Fruit fly (Drosophila melanogaster) whole organism, embryonic: ENCODE results near the gene cyr.

Experiments
- Bteb2 ChIP-seq: fragments of 200-800 bp; sonication (Bioruptor generic); optimal IDR thresholded peaks from 2 replicates; lab custom pipeline; 2016; ENCODE audit warnings: missing biosample characterization, missing genetic modification characterization
- CG10431 ChIP-seq: fragments of 200-800 bp; sonication (Bioruptor generic); optimal IDR thresholded peaks from 3 replicates; lab custom pipeline; 2018; ENCODE audit warnings: missing biosample characterization, mild to moderate bottlenecking, missing genetic modification characterization
- CG10543 ChIP-seq: fragments of 200-800 bp; sonication (Bioruptor generic); optimal IDR thresholded peaks from 3 replicates; lab custom pipeline; 2017; ENCODE audit warnings: missing biosample characterization, mild to moderate bottlenecking, missing genetic modification characterization, moderate library complexity
- CG11247 ChIP-seq: fragments of 200-800 bp; sonication (Bioruptor generic); IDR thresholded peaks from 2 replicates; pipeline ENCODE4 v1.3.6; 2022; ENCODE audit warnings: missing biosample characterization, missing genetic modification characterization
- CG15011 ChIP-seq: fragments of 200-800 bp; sonication (Bioruptor generic); optimal IDR thresholded peaks from 3 replicates; lab custom pipeline; 2018; ENCODE audit warnings: missing biosample characterization, mild to moderate bottlenecking, missing genetic modification characterization
- CG15269 ChIP-seq: fragments of 200-800 bp; sonication (Bioruptor generic); optimal IDR thresholded peaks from 2 replicates; lab custom pipeline; 2018; ENCODE audit warnings: missing biosample characterization, mild to moderate bottlenecking, missing genetic modification characterization, moderate library complexity
- CG17612 ChIP-seq: fragments of 200-800 bp; sonication (Bioruptor generic); IDR thresholded peaks from 2 replicates; pipeline ENCODE4 v1.3.6; 2022; ENCODE audit warnings: missing biosample characterization, missing genetic modification characterization
- CG31224 ChIP-seq: fragments of 200-800 bp; sonication (Bioruptor generic); IDR thresholded peaks from 2 replicates; pipeline ENCODE4 v1.3.6; 2022; ENCODE audit warnings: missing biosample characterization, missing genetic modification characterization
- CG3163 ChIP-seq: fragments of 200-800 bp; sonication (Bioruptor generic); optimal IDR thresholded peaks from 3 replicates; lab custom pipeline; 2016; ENCODE audit warnings: missing biosample characterization, missing genetic modification characterization
- CG43689 ChIP-seq: fragments of 200-800 bp; sonication (Bioruptor generic); IDR thresholded peaks from 2 replicates; pipeline ENCODE4 v1.3.6; 2022; ENCODE audit warnings: missing biosample characterization, missing genetic modification characterization
- CG4854 ChIP-seq: fragments of 200-800 bp; sonication (Bioruptor generic); optimal IDR thresholded peaks from 2 replicates; lab custom pipeline; 2016; ENCODE audit warnings: missing biosample characterization, missing genetic modification characterization, inconsistent platforms
- CG6689 ChIP-seq: fragments of 200-800 bp; sonication (Bioruptor generic); IDR thresholded peaks from 2 replicates; pipeline ENCODE4 v1.3.6; 2022; ENCODE audit warnings: missing biosample characterization, missing genetic modification characterization
- CG7963 ChIP-seq: fragments of 200-800 bp; sonication (Bioruptor generic); IDR thresholded peaks from 3 replicates; pipeline ENCODE4 v1.3.6; 2022; ENCODE audit warnings: missing biosample characterization, missing genetic modification characterization; ENCODE audit not compliant: partially characterized antibody
- CHES-1-like ChIP-seq: fragments of 200-800 bp; sonication (Bioruptor generic); optimal IDR thresholded peaks from 2 replicates; lab custom pipeline; 2016; ENCODE audit warnings: missing biosample characterization, missing genetic modification characterization
- Dek ChIP-seq: fragments of 200-800 bp; sonication (Bioruptor generic); optimal IDR thresholded peaks from 3 replicates; lab custom pipeline; 2019; ENCODE audit warnings: missing biosample characterization, mild to moderate bottlenecking, missing genetic modification characterization, moderate library complexity
- Dfd ChIP-seq, 2 experiments: fragments of >200 bp; optimal IDR thresholded peaks; 2 replicates each; lab custom pipeline; 2017; ENCODE audit warnings: missing biosample characterization in 2 of 2, missing genetic modification characterization in 2 of 2
- Dip2 ChIP-seq: fragments of 200-800 bp; sonication (Bioruptor generic); IDR thresholded peaks from 2 replicates; pipeline ENCODE4 v1.3.6; 2022; ENCODE audit warnings: missing biosample characterization, missing genetic modification characterization
- HLH3B ChIP-seq: fragments of 200-800 bp; sonication (Bioruptor generic); IDR thresholded peaks from 2 replicates; pipeline ENCODE4 v1.3.6; 2022; ENCODE audit warnings: missing biosample characterization, missing genetic modification characterization
- Hmx ChIP-seq: fragments of 200-800 bp; sonication (Bioruptor generic); optimal IDR thresholded peaks from 2 replicates; lab custom pipeline; 2016; ENCODE audit warnings: missing biosample characterization, missing genetic modification characterization
- Jarid2 ChIP-seq: fragments of 200-800 bp; sonication (Bioruptor generic); optimal IDR thresholded peaks from 3 replicates; lab custom pipeline; 2017; ENCODE audit warnings: mild to moderate bottlenecking, missing biosample characterization, missing genetic modification reagents, missing genetic modification characterization
- Mrtf ChIP-seq: fragments of 200-800 bp; sonication (Bioruptor generic); IDR thresholded peaks from 3 replicates; pipeline ENCODE4 v1.3.6; 2022; ENCODE audit warnings: missing biosample characterization, missing genetic modification characterization
- Nf-YC ChIP-seq: fragments of 200-800 bp; optimal IDR thresholded peaks from 3 replicates; lab custom pipeline; 2019; ENCODE audit warnings: missing biosample characterization, mild to moderate bottlenecking, missing genetic modification characterization, moderate library complexity
- Opbp ChIP-seq: fragments of 200-800 bp; sonication (Bioruptor generic); IDR thresholded peaks from 3 replicates; pipeline ENCODE4 v1.3.6; 2022; ENCODE audit warnings: missing biosample characterization, missing genetic modification characterization; ENCODE audit not compliant: partially characterized antibody
- Ravus ChIP-seq: fragments of 200-800 bp; sonication (Bioruptor generic); IDR thresholded peaks from 2 replicates; pipeline ENCODE4 v1.3.6; 2022; ENCODE audit warnings: missing biosample characterization, missing genetic modification characterization
- Rfx ChIP-seq: fragments of 200-800 bp; sonication (Bioruptor generic); IDR thresholded peaks from 2 replicates; pipeline ENCODE4 v1.3.6; 2022; ENCODE audit warnings: missing biosample characterization, missing genetic modification characterization
- Stat92E ChIP-seq, 3 experiments: fragments of >200 bp in 2 of 3; fragments of 200-800 bp in 1 of 3; sonication (Bioruptor generic) in 1 of 3; optimal IDR thresholded peaks; 2 replicates each; lab custom pipeline; 2017 to 2019; ENCODE audit warnings: missing biosample characterization in 3 of 3, missing genetic modification characterization in 3 of 3, mild to moderate bottlenecking in 1 of 3, moderate library complexity in 1 of 3
- Tbp ChIP-seq: fragments of >200 bp; optimal IDR thresholded peaks from 2 replicates; lab custom pipeline; 2018; ENCODE audit warnings: missing biosample characterization, missing genetic modification characterization
- Vsx1 ChIP-seq: fragments of 200-800 bp; sonication (Bioruptor generic); optimal IDR thresholded peaks from 2 replicates; lab custom pipeline; 2017; ENCODE audit warnings: missing biosample characterization, mild to moderate bottlenecking, missing genetic modification characterization, missing genetic modification reagents
- al ChIP-seq: fragments of 200-800 bp; sonication (Bioruptor generic); IDR thresholded peaks from 2 replicates; pipeline ENCODE4 v1.3.6; 2022; ENCODE audit warnings: missing biosample characterization, missing genetic modification characterization
- bbx ChIP-seq: fragments of 200-800 bp; sonication (Bioruptor generic); IDR thresholded peaks from 2 replicates; pipeline ENCODE4 v1.3.6; 2022; ENCODE audit warnings: missing biosample characterization, missing genetic modification characterization; ENCODE audit not compliant: partially characterized antibody
- bigmax ChIP-seq: fragments of 200-800 bp; sonication (Bioruptor generic); optimal IDR thresholded peaks from 2 replicates; lab custom pipeline; 2018; ENCODE audit warnings: missing biosample characterization, mild to moderate bottlenecking, missing genetic modification characterization
- crc ChIP-seq: fragments of 200-800 bp; sonication (Bioruptor generic); optimal IDR thresholded peaks from 2 replicates; lab custom pipeline; 2016; ENCODE audit warnings: missing biosample characterization, missing genetic modification characterization
- dati ChIP-seq: fragments of 200-800 bp; sonication (Bioruptor generic); IDR thresholded peaks from 2 replicates; pipeline ENCODE4 v1.3.6; 2022; ENCODE audit warnings: missing biosample characterization, missing genetic modification characterization
- dpn ChIP-seq, 2 experiments: fragments of 200-800 bp; sonication (Bioruptor generic); optimal IDR thresholded peaks; 3 replicates each; lab custom pipeline; 2016; ENCODE audit warnings: missing biosample characterization in 2 of 2, missing genetic modification characterization in 2 of 2
- grau ChIP-seq: fragments of 200-800 bp; optimal IDR thresholded peaks from 3 replicates; lab custom pipeline; 2019; ENCODE audit warnings: missing biosample characterization, mild to moderate bottlenecking, missing genetic modification characterization, moderate library complexity
- gro ChIP-seq: fragments of 200-800 bp; sonication (Bioruptor generic); optimal IDR thresholded peaks from 2 replicates; lab custom pipeline; 2016; ENCODE audit warnings: missing biosample characterization, missing genetic modification characterization
- ham ChIP-seq: fragments of 200-800 bp; sonication (Bioruptor generic); IDR thresholded peaks from 2 replicates; pipeline ENCODE4 v1.3.6; 2022; ENCODE audit warnings: missing biosample characterization, missing genetic modification characterization
- insv ChIP-seq, 2 experiments: fragments of 200-800 bp; sonication (Bioruptor generic); optimal IDR thresholded peaks; 3 replicates each; lab custom pipeline; 2016 to 2018; ENCODE audit warnings: missing biosample characterization in 2 of 2, missing genetic modification characterization in 2 of 2
- jing ChIP-seq: fragments of 200-800 bp; sonication (Bioruptor generic); optimal IDR thresholded peaks from 2 replicates; lab custom pipeline; 2018; ENCODE audit warnings: missing biosample characterization, mild to moderate bottlenecking, missing genetic modification characterization
- nmo ChIP-seq: fragments of 200-800 bp; sonication (Bioruptor generic); optimal IDR thresholded peaks from 2 replicates; lab custom pipeline; 2018; ENCODE audit warnings: missing biosample characterization, mild to moderate bottlenecking, missing genetic modification characterization, moderate library complexity
- pan ChIP-seq, 4 experiments: fragments of >200 bp in 3 of 4; fragments of 200-800 bp in 1 of 4; sonication (Bioruptor generic) in 1 of 4; optimal IDR thresholded peaks in 3 of 4; IDR thresholded peaks in 1 of 4; 2 replicates each; pipeline versions ENCODE4 v1.3.6 to Lab custom; 2017 to 2022; ENCODE audit warnings: missing biosample characterization in 2 of 4, missing genetic modification characterization in 2 of 4, mixed read lengths in 1 of 4
- pita ChIP-seq: fragments of 200-800 bp; sonication (Bioruptor generic); optimal IDR thresholded peaks from 2 replicates; lab custom pipeline; 2017; ENCODE audit warnings: missing biosample characterization, mild to moderate bottlenecking, missing genetic modification characterization
- sim ChIP-seq: fragments of 200-800 bp; sonication (Bioruptor generic); IDR thresholded peaks from 2 replicates; pipeline ENCODE4 v1.3.6; 2022; ENCODE audit warnings: missing biosample characterization, missing genetic modification characterization
- stwl ChIP-seq: fragments of 200-800 bp; sonication (Bioruptor generic); optimal IDR thresholded peaks from 3 replicates; lab custom pipeline; 2018; ENCODE audit warnings: missing biosample characterization, mild to moderate bottlenecking, missing genetic modification characterization, moderate library complexity
- tap ChIP-seq: fragments of 200-800 bp; optimal IDR thresholded peaks from 3 replicates; lab custom pipeline; 2019; ENCODE audit warnings: missing biosample characterization, mild to moderate bottlenecking, missing genetic modification characterization, moderate library complexity
- trh ChIP-seq: fragments of 200-800 bp; sonication (Bioruptor generic); optimal IDR thresholded peaks from 2 replicates; lab custom pipeline; 2016; ENCODE audit warnings: missing biosample characterization, missing genetic modification characterization
- unpg ChIP-seq: fragments of 200-800 bp; sonication (Bioruptor generic); optimal IDR thresholded peaks from 3 replicates; lab custom pipeline; 2018; ENCODE audit warnings: missing biosample characterization, mild to moderate bottlenecking, missing genetic modification characterization, moderate library complexity
- vfl ChIP-seq: fragments of 200-800 bp; sonication (Bioruptor generic); optimal IDR thresholded peaks from 2 replicates; lab custom pipeline; 2016; ENCODE audit warnings: missing biosample characterization, missing genetic modification characterization
- vnd ChIP-seq: fragments of 200-800 bp; sonication (Bioruptor generic); IDR thresholded peaks from 3 replicates; pipeline ENCODE4 v1.3.6; 2022; ENCODE audit warnings: missing biosample characterization, missing genetic modification characterization; ENCODE audit not compliant: partially characterized antibody
- z ChIP-seq: fragments of 200-800 bp; sonication (Bioruptor generic); IDR thresholded peaks from 3 replicates; pipeline ENCODE4 v1.3.6; 2022; ENCODE audit warnings: missing biosample characterization, missing genetic modification characterization

The cyr gene

dm6 chrX:8143537-8143936 lies 8.0 kb upstream of the cyr start, which contains the start of gene CG17982 (continued):
- TF ChIP-seq al (GFP tag; lab: Robert Waterston, UW) (peak; percentile 71), tap (peak; percentile 83), bbx (GFP tag; lab: Robert Waterston, UW) (peak; percentile 10; the same call in 1 of the 2 replicates), Jarid2 (GFP tag; lab: Kevin White, UChicago) (no peak), trh (GFP tag; lab: Kevin White, UChicago) (peak; percentile 42), Stat92E (GFP tag; optimal IDR thresholded peaks at IDR 0.05; lab: Kevin White, UChicago) (no peak), dpn (GFP tag; optimal IDR thresholded peaks at IDR 0.05; lab: Kevin White, UChicago) (peak; percentile 80 to 83), grau (peak; percentile 85), sim (GFP tag; lab: Robert Waterston, UW) (no peak), vnd (GFP tag; lab: Robert Waterston, UW) (no peak), Dfd (GFP tag; optimal IDR thresholded peaks at IDR 0.05; lab: Kevin White, UChicago) (no peak), Ravus (GFP tag; lab: Robert Waterston, UW) (peak; percentile 47; the same call in 1 of the 2 replicates), HLH3B (GFP tag; lab: Robert Waterston, UW) (peak; percentile 78), CG10543 (GFP tag; lab: Kevin White, UChicago) (peak; percentile 90), unpg (GFP tag; lab: Kevin White, UChicago) (peak; percentile 92), CG6689 (GFP tag; lab: Robert Waterston, UW) (peak; percentile 87), Vsx1 (GFP tag; lab: Kevin White, UChicago) (no peak), CG15011 (no peak), crc (GFP tag; lab: Kevin White, UChicago) (peak; percentile 81), CG31224 (GFP tag; lab: Robert Waterston, UW) (peak; percentile 65), Dek (peak; percentile 79), stwl (tag; lab: Kevin White, UChicago) (peak; percentile 69), Tbp (GFP tag; lab: Kevin White, UChicago) (no peak), pita (GFP tag; lab: Kevin White, UChicago) (no peak), CG43689 (GFP tag; lab: Robert Waterston, UW) (peak; percentile 18; the same call in 1 of the 2 replicates), Opbp (GFP tag; lab: Robert Waterston, UW) (no peak), Mrtf (GFP tag; lab: Robert Waterston, UW) (peak; percentile 78), CG15269 (tag; lab: Kevin White, UChicago) (peak; percentile 89), CG7963 (no peak), CG11247 (GFP tag; lab: Robert Waterston, UW) (peak; percentile 66), dati (GFP tag; lab: Robert Waterston, UW) (peak; percentile 32; the same call in 1 of the 2 replicates), Nf-YC (peak; percentile 81), CG17612 (GFP tag; lab: Robert Waterston, UW) (peak; percentile 68), Hmx (peak; percentile 53), pan (optimal IDR thresholded peaks at IDR 0.05; lab: Kevin White, UChicago) (no peak), pan (GFP tag; optimal IDR thresholded peaks at IDR 0.05 in 1 of 2, IDR thresholded peaks at IDR 0.05 in 1 of 2) (peak in 1 of 2 experiments; percentile 86), Rfx (GFP tag; lab: Robert Waterston, UW) (peak; percentile 87), jing (GFP tag; lab: Kevin White, UChicago) (no peak), z (GFP tag; lab: Robert Waterston, UW) (no peak), CG3163 (peak; percentile 64), vfl (GFP tag; lab: Kevin White, UChicago) (peak; percentile 80), CHES-1-like (GFP tag; lab: Kevin White, UChicago) (peak; percentile 90), ham (GFP tag; lab: Robert Waterston, UW) (no peak), Bteb2 (GFP tag; lab: Kevin White, UChicago) (peak; percentile 86), nmo (GFP tag; lab: Kevin White, UChicago) (peak; percentile 87), insv (GFP tag; optimal IDR thresholded peaks at IDR 0.05; lab: Kevin White, UChicago) (peak in 1 of 2 experiments; percentile 61), CG4854 (GFP tag; lab: Kevin White, UChicago) (peak; percentile 64), gro (peak; percentile 89), bigmax (GFP tag; lab: Kevin White, UChicago) (peak; percentile 92), CG10431 (GFP tag; lab: Kevin White, UChicago) (peak; percentile 74), Dip2 (GFP tag; lab: Robert Waterston, UW) (no peak)
